Worm (Caenorhabditis elegans) whole organism, L4 larva: ENCODE results near the gene F10E9.7.
A peak's percentile ranks its signal among the peaks of the same experiment; 100 is the strongest.

Experiments
- F26F4.8 ChIP-seq: fragments of 200-800 bp; sonication (Bioruptor generic); conservative IDR thresholded peaks from 2 replicates; pipeline ENCODE4 v1.3.6; 2022; ENCODE audit warnings: missing genetic modification characterization, missing compliant biosample characterization
- F37D6.2 ChIP-seq: sonication (generic microtip); optimal IDR thresholded peaks from 2 replicates; lab custom pipeline; 2016; ENCODE audit warnings: mild to moderate bottlenecking, missing genetic modification characterization, missing compliant biosample characterization
- F44E2.7 ChIP-seq: fragments of 200-800 bp; sonication (Bioruptor generic); IDR thresholded peaks from 2 replicates; pipeline ENCODE4 v2.1.2; 2022; ENCODE audit warnings: missing genetic modification characterization, missing compliant biosample characterization
- Y105C5A.15 ChIP-seq: fragments of 200-800 bp; sonication (Bioruptor generic); IDR thresholded peaks from 2 replicates; pipeline ENCODE4 v1.3.6; 2022; ENCODE audit warnings: missing genetic modification characterization, missing compliant biosample characterization
- Y5F2A.4 ChIP-seq: fragments of 200-800 bp; sonication (Bioruptor generic); optimal IDR thresholded peaks from 2 replicates; lab custom pipeline; 2018; ENCODE audit warnings: mild to moderate bottlenecking, missing genetic modification characterization, missing compliant biosample characterization
- ZK337.2 ChIP-seq: fragments of 200-800 bp; sonication (Bioruptor generic); IDR thresholded peaks from 2 replicates; pipeline ENCODE4 v1.3.6; 2022; ENCODE audit warnings: missing genetic modification reagents, missing genetic modification characterization, missing compliant biosample characterization
- ZK546.5 ChIP-seq, 2 experiments: sonication (generic microtip); optimal IDR thresholded peaks; 2 replicates each; lab custom pipeline; 2017; ENCODE audit warnings: missing biosample characterization in 2 of 2, missing genetic modification characterization in 2 of 2
- aha-1 ChIP-seq: fragments of 150-350 bp; peaks from one replicate; lab custom pipeline; 2014; ENCODE audit warnings: missing biosample characterization, missing genetic modification characterization
- arid-1 ChIP-seq: fragments of 200-800 bp; sonication (Bioruptor generic); conservative IDR thresholded peaks from 2 replicates; pipeline ENCODE4 v1.3.6; 2022; ENCODE audit warnings: missing genetic modification reagents, missing genetic modification characterization, missing compliant biosample characterization
- attf-4 ChIP-seq: sonication (generic microtip); optimal IDR thresholded peaks from 3 replicates; lab custom pipeline; 2017; ENCODE audit warnings: missing biosample characterization, missing genetic modification characterization
- ceh-20 ChIP-seq: fragments of 200-800 bp; sonication (Bioruptor generic); IDR thresholded peaks from 2 replicates; pipeline ENCODE4 v1.3.6; 2022; ENCODE audit warnings: missing genetic modification reagents, missing genetic modification characterization, missing compliant biosample characterization
- ceh-82 ChIP-seq: sonication (generic microtip); optimal IDR thresholded peaks from 2 replicates; lab custom pipeline; 2017; ENCODE audit warnings: missing biosample characterization, missing genetic modification characterization
- ctbp-1 ChIP-seq: fragments of 200-800 bp; sonication (Bioruptor generic); IDR thresholded peaks from 2 replicates; pipeline ENCODE4 v1.3.6; 2022; ENCODE audit warnings: missing genetic modification reagents, missing genetic modification characterization, missing compliant biosample characterization
- daf-19 ChIP-seq: fragments of 200-800 bp; sonication (Bioruptor generic); conservative IDR thresholded peaks from 2 replicates; pipeline ENCODE4 v1.3.6; 2022; ENCODE audit warnings: missing genetic modification characterization, missing compliant biosample characterization
- dmd-8 ChIP-seq: fragments of 200-800 bp; sonication (Bioruptor generic); IDR thresholded peaks from 2 replicates; pipeline ENCODE4 v1.3.6; 2022; ENCODE audit warnings: missing genetic modification characterization, missing compliant biosample characterization
- dmd-9 ChIP-seq: fragments of 200-800 bp; sonication (Bioruptor generic); IDR thresholded peaks from 2 replicates; pipeline ENCODE4 v1.3.6; 2022; ENCODE audit warnings: missing genetic modification reagents, missing genetic modification characterization, missing compliant biosample characterization
- dpl-1 ChIP-seq: fragments of 150-350 bp; optimal IDR thresholded peaks from 2 replicates; lab custom pipeline; 2014; ENCODE audit warnings: missing biosample characterization, missing genetic modification reagents, missing genetic modification characterization
- fkh-10 ChIP-seq: fragments of 150-350 bp; optimal IDR thresholded peaks from 2 replicates; lab custom pipeline; 2014; ENCODE audit warnings: missing biosample characterization, missing genetic modification reagents, missing genetic modification characterization
- gei-8 ChIP-seq: fragments of 200-800 bp; sonication (Bioruptor generic); optimal IDR thresholded peaks from 2 replicates; lab custom pipeline; 2018; ENCODE audit warnings: mild to moderate bottlenecking, missing genetic modification characterization, missing compliant biosample characterization
- jun-1 ChIP-seq: fragments of 150-350 bp; optimal IDR thresholded peaks from 2 replicates; lab custom pipeline; 2014; ENCODE audit warnings: missing biosample characterization, missing genetic modification reagents, missing genetic modification characterization
- lim-7 ChIP-seq: fragments of 200-800 bp; sonication (Bioruptor generic); IDR thresholded peaks from 2 replicates; pipeline ENCODE4 v1.3.6; 2022; ENCODE audit warnings: missing genetic modification characterization, missing compliant biosample characterization
- lin-1 ChIP-seq: fragments of 200-800 bp; sonication (Bioruptor generic); IDR thresholded peaks from 2 replicates; pipeline ENCODE4 v1.3.6; 2022; ENCODE audit warnings: missing genetic modification reagents, missing genetic modification characterization, missing compliant biosample characterization
- lin-15B ChIP-seq: fragments of 150-350 bp; sonication (generic microtip); optimal IDR thresholded peaks from 3 replicates; lab custom pipeline; 2014; ENCODE audit warnings: missing biosample characterization, missing genetic modification characterization
- lin-38 ChIP-seq: fragments of 200-800 bp; sonication (Bioruptor generic); IDR thresholded peaks from 2 replicates; pipeline ENCODE4 v1.3.6; 2022; ENCODE audit warnings: missing genetic modification reagents, missing genetic modification characterization, missing compliant biosample characterization
- lin-39 ChIP-seq: fragments of 150-350 bp; optimal IDR thresholded peaks from 2 replicates; lab custom pipeline; 2014; ENCODE audit warnings: missing biosample characterization, missing genetic modification reagents, missing genetic modification characterization
- lir-3 ChIP-seq: sonication (generic microtip); optimal IDR thresholded peaks from 2 replicates; lab custom pipeline; 2016; ENCODE audit warnings: mild to moderate bottlenecking, missing genetic modification characterization, missing compliant biosample characterization
- lsy-2 ChIP-seq, 2 experiments: fragments of 150-350 bp in 1 of 2; sonication (generic microtip) in 1 of 2; optimal IDR thresholded peaks; 2 replicates each; lab custom pipeline; 2014 to 2017; ENCODE audit warnings: missing biosample characterization in 2 of 2, missing genetic modification characterization in 2 of 2
- madf-5 ChIP-seq, 2 experiments: fragments of 200-800 bp; sonication (Bioruptor generic); IDR thresholded peaks; 2 replicates each; pipeline ENCODE4 v1.3.6; 2022; ENCODE audit warnings: missing compliant biosample characterization in 2 of 2, missing genetic modification characterization in 2 of 2
- madf-9 ChIP-seq: fragments of 200-800 bp; sonication (Bioruptor generic); conservative IDR thresholded peaks from 2 replicates; pipeline ENCODE4 v1.3.6; 2022; ENCODE audit warnings: missing genetic modification reagents, missing genetic modification characterization, missing compliant biosample characterization
- mdl-1 ChIP-seq, 2 experiments: fragments of 150-350 bp in 1 of 2; sonication (generic microtip) in 1 of 2; optimal IDR thresholded peaks; 2 replicates each; lab custom pipeline; 2014 to 2017; ENCODE audit warnings: missing biosample characterization in 2 of 2, missing genetic modification characterization in 2 of 2
- mdt-29 ChIP-seq: fragments of 200-800 bp; sonication (Bioruptor generic); IDR thresholded peaks from 2 replicates; pipeline ENCODE4 v1.3.6; 2022; ENCODE audit warnings: missing genetic modification reagents, missing genetic modification characterization, missing compliant biosample characterization
- mes-2 ChIP-seq: sonication (generic microtip); optimal IDR thresholded peaks from 2 replicates; lab custom pipeline; 2016; ENCODE audit warnings: missing genotype, mild to moderate bottlenecking, missing genetic modification characterization, missing compliant biosample characterization; ENCODE audit not compliant: poor library complexity, severe bottlenecking
- mxl-2 ChIP-seq: fragments of 200-800 bp; sonication (Bioruptor generic); conservative IDR thresholded peaks from 2 replicates; pipeline ENCODE4 v1.3.6; 2022; ENCODE audit warnings: missing genetic modification reagents, missing genetic modification characterization, missing compliant biosample characterization
- nhr-102 ChIP-seq: sonication (generic microtip); optimal IDR thresholded peaks from 2 replicates; lab custom pipeline; 2016; ENCODE audit warnings: mild to moderate bottlenecking, missing genetic modification characterization, moderate library complexity, missing compliant biosample characterization
- nhr-111 ChIP-seq: fragments of 200-800 bp; sonication (Bioruptor generic); optimal IDR thresholded peaks from 2 replicates; lab custom pipeline; 2018; ENCODE audit warnings: mild to moderate bottlenecking, missing genetic modification characterization, missing compliant biosample characterization
- nhr-28 ChIP-seq: fragments of 150-350 bp; optimal IDR thresholded peaks from 2 replicates; lab custom pipeline; 2014; ENCODE audit warnings: missing biosample characterization, missing genetic modification characterization
- nhr-41 ChIP-seq: fragments of 200-800 bp; sonication (Bioruptor generic); IDR thresholded peaks from 2 replicates; pipeline ENCODE4 v1.3.6; 2022; ENCODE audit warnings: missing genetic modification reagents, missing genetic modification characterization, missing compliant biosample characterization
- nhr-6 ChIP-seq: fragments of 150-350 bp; optimal IDR thresholded peaks from 2 replicates; lab custom pipeline; 2014; ENCODE audit warnings: missing biosample characterization, missing genetic modification characterization
- nhr-76 ChIP-seq: fragments of 150-350 bp; optimal IDR thresholded peaks from 2 replicates; lab custom pipeline; 2014; ENCODE audit warnings: missing biosample characterization, missing genetic modification characterization
- nhr-77 ChIP-seq: fragments of 150-350 bp; optimal IDR thresholded peaks from 2 replicates; lab custom pipeline; 2014; ENCODE audit warnings: missing biosample characterization, missing genetic modification characterization
- pha-4 ChIP-seq, 2 experiments: fragments of 150-350 bp in 1 of 2; fragments of 200-800 bp in 1 of 2; sonication (Bioruptor generic) in 1 of 2; IDR thresholded peaks in 1 of 2; optimal IDR thresholded peaks in 1 of 2; 2 replicates each; pipeline versions ENCODE4 v1.3.6 to Lab custom; 2014 to 2022; ENCODE audit warnings: missing genetic modification characterization in 2 of 2, missing genetic modification reagents in 2 of 2, missing biosample characterization in 1 of 2, missing compliant biosample characterization in 1 of 2
- php-3 ChIP-seq: fragments of 200-800 bp; sonication (Bioruptor generic); IDR thresholded peaks from 2 replicates; pipeline ENCODE4 v1.3.6; 2022; ENCODE audit warnings: missing genetic modification reagents, missing genetic modification characterization, missing compliant biosample characterization
- rbr-2 ChIP-seq: sonication (generic microtip); optimal IDR thresholded peaks from 2 replicates; lab custom pipeline; 2016; ENCODE audit warnings: missing genotype, missing genetic modification characterization, missing compliant biosample characterization
- sdz-12 ChIP-seq: fragments of 200-800 bp; sonication (Bioruptor generic); optimal IDR thresholded peaks from 2 replicates; lab custom pipeline; 2018; ENCODE audit warnings: mild to moderate bottlenecking, missing genetic modification characterization, missing compliant biosample characterization
- snpc-4 ChIP-seq: fragments of 150-350 bp; optimal IDR thresholded peaks from 2 replicates; lab custom pipeline; 2014; ENCODE audit warnings: missing biosample characterization, missing genetic modification characterization
- spr-3 ChIP-seq: fragments of 200-800 bp; sonication (Bioruptor generic); optimal IDR thresholded peaks from 2 replicates; lab custom pipeline; 2018; ENCODE audit warnings: mild to moderate bottlenecking, missing genetic modification characterization, missing compliant biosample characterization
- tra-1 ChIP-seq: fragments of 200-800 bp; sonication (Bioruptor generic); IDR thresholded peaks from 2 replicates; pipeline ENCODE4 v1.3.6; 2022; ENCODE audit warnings: missing genetic modification reagents, missing genetic modification characterization, missing compliant biosample characterization
- zfp-2 ChIP-seq: sonication (generic microtip); optimal IDR thresholded peaks from 2 replicates; lab custom pipeline; 2016; ENCODE audit warnings: mild to moderate bottlenecking, missing genetic modification characterization, missing compliant biosample characterization
- zip-11 ChIP-seq: fragments of 200-800 bp; sonication (Bioruptor generic); IDR thresholded peaks from 2 replicates; pipeline ENCODE4 v1.3.6; 2022; ENCODE audit warnings: missing genetic modification characterization, missing compliant biosample characterization
- zip-2 ChIP-seq: fragments of 150-350 bp; optimal IDR thresholded peaks from 2 replicates; lab custom pipeline; 2014; ENCODE audit warnings: missing biosample characterization, missing genetic modification characterization
- ztf-11 ChIP-seq: fragments of 150-350 bp; optimal IDR thresholded peaks from 2 replicates; lab custom pipeline; 2014; ENCODE audit warnings: missing biosample characterization, missing genetic modification characterization
- ztf-7 ChIP-seq: fragments of 150-350 bp; optimal IDR thresholded peaks from 2 replicates; lab custom pipeline; 2014; ENCODE audit warnings: missing biosample characterization, missing genetic modification characterization

F10E9.7 gene

DNA sequence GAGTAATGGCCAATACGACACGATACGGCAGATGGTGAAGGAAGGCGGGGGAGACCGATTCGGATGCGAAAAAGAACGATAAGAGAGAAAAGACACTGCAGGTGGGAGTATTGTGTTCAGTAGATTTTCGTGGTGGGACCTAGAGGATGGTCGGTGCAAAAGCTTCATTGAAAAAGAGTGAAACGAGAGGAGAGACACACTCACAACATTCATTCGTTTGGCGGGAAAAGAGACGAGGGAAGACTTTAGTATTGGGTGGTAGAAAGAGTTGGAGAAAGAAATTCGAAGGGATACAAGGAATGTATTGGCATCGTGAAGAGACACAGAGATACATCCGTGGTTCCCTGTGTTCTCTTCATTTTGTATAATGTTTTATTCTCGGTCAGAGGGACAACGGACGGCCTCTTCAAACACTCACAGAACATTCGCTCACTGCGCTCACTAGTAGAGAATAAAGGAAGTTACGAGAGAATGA, 49.2 kb upstream of the F10E9.7 start (continued):
- TF ChIP-seq sdz-12 (GFP tag; lab: Kevin White, UChicago): no peak
- TF ChIP-seq nhr-41 (GFP tag; lab: Robert Waterston, UW): no peak
- no peak for TF ChIP-seq madf-9 (GFP tag; lab: Robert Waterston, UW)
- no peak for TF ChIP-seq ZK546.5 (tag; optimal IDR thresholded peaks at IDR 0.05; lab: Kevin White, UChicago)
- TF ChIP-seq madf-5 (GFP tag; IDR thresholded peaks at IDR 0.05; lab: Robert Waterston, UW): no peak
- TF ChIP-seq nhr-76: no peak
- peak; percentile 86 for TF ChIP-seq aha-1 (tag; lab: Kevin White, UChicago)
- 0 out of 2 replicates have a peak, but pooled peaks have one; percentile 14 for TF ChIP-seq ceh-20 (GFP tag; lab: Robert Waterston, UW)
- TF ChIP-seq php-3 (GFP tag; lab: Robert Waterston, UW): no peak
- no peak for TF ChIP-seq Y5F2A.4 (GFP tag; lab: Kevin White, UChicago)
- TF ChIP-seq nhr-28: peak; percentile 66
- no peak for TF ChIP-seq lin-39
- peak; percentile 50 for TF ChIP-seq F37D6.2 (tag; lab: Kevin White, UChicago)
- no peak for TF ChIP-seq daf-19 (GFP tag; lab: Robert Waterston, UW)
- peak; percentile 1 for TF ChIP-seq mes-2 (tag; lab: Kevin White, UChicago)
- no peak for TF ChIP-seq dmd-9 (GFP tag; lab: Robert Waterston, UW)
- TF ChIP-seq dmd-8 (GFP tag; lab: Robert Waterston, UW): no peak
- peak; percentile 64 for TF ChIP-seq nhr-6
- no peak for TF ChIP-seq lir-3 (tag; lab: Kevin White, UChicago)
- peak; percentile 77 to 91 for TF ChIP-seq lsy-2 (tag; optimal IDR thresholded peaks at IDR 0.05; lab: Kevin White, UChicago)
- TF ChIP-seq tra-1: 0 out of 2 replicates have a peak, but pooled peaks have one; percentile 17
- no peak for TF ChIP-seq F26F4.8 (GFP tag; lab: Robert Waterston, UW)
- no peak for TF ChIP-seq F44E2.7 (GFP tag; lab: Robert Waterston, UW)
- TF ChIP-seq nhr-111 (GFP tag; lab: Kevin White, UChicago): no peak
- no peak for TF ChIP-seq gei-8 (GFP tag; lab: Kevin White, UChicago)
- TF ChIP-seq attf-4 (tag; lab: Kevin White, UChicago): no peak
- no peak for TF ChIP-seq lin-1
- peak; percentile 49; the same call in 1 of the 2 replicates for TF ChIP-seq lim-7 (GFP tag; lab: Robert Waterston, UW)
- TF ChIP-seq dpl-1: peak; percentile 73
- TF ChIP-seq rbr-2 (tag; lab: Kevin White, UChicago): peak; percentile 81
- no peak for TF ChIP-seq ceh-82 (tag; lab: Kevin White, UChicago)
- TF ChIP-seq nhr-102: peak; percentile 40
- peak in 1 of 2 experiments; percentile 58 for TF ChIP-seq mdl-1 (tag; optimal IDR thresholded peaks at IDR 0.05; lab: Kevin White, UChicago)
- TF ChIP-seq ZK337.2 (GFP tag; lab: Robert Waterston, UW): no peak
- peak; percentile 65 for TF ChIP-seq ctbp-1 (GFP tag; lab: Robert Waterston, UW)
- TF ChIP-seq lin-15B (tag; lab: Kevin White, UChicago): no peak
- TF ChIP-seq nhr-77 (tag; lab: Kevin White, UChicago): peak; percentile 58
- no peak for TF ChIP-seq jun-1 (tag; lab: Kevin White, UChicago)
- peak; percentile 50 for TF ChIP-seq ztf-7 (tag; lab: Kevin White, UChicago)
- TF ChIP-seq ztf-11 (tag; lab: Kevin White, UChicago): no peak
- no peak for TF ChIP-seq mxl-2 (GFP tag; lab: Robert Waterston, UW)
- TF ChIP-seq spr-3: no peak
- no peak for TF ChIP-seq zip-2 (tag; lab: Kevin White, UChicago)
- peak; percentile 27; the same call in 1 of the 2 replicates for TF ChIP-seq arid-1 (GFP tag; lab: Robert Waterston, UW)
- TF ChIP-seq fkh-10 (GFP tag; lab: Kevin White, UChicago): peak; percentile 33
- no peak for TF ChIP-seq snpc-4 (tag; lab: Kevin White, UChicago)
- TF ChIP-seq pha-4 (GFP tag; IDR thresholded peaks at IDR 0.05; lab: Robert Waterston, UW): no peak
- TF ChIP-seq pha-4 (tag; optimal IDR thresholded peaks at IDR 0.05; lab: Kevin White, UChicago): peak; percentile 43
- TF ChIP-seq zfp-2 (tag; lab: Kevin White, UChicago): no peak
- TF ChIP-seq zip-11: no peak
- TF ChIP-seq mdt-29 (GFP tag; lab: Robert Waterston, UW): no peak
- no peak for TF ChIP-seq Y105C5A.15 (GFP tag; lab: Robert Waterston, UW)
- TF ChIP-seq lin-38 (GFP tag; lab: Robert Waterston, UW): peak; percentile 68
